Worm (Caenorhabditis elegans) whole organism, L3 larva: Measurements from ENCODE around the gene D2062.4.
A peak's percentile ranks its signal among the peaks of the same experiment; 100 is the strongest.
"Not testable (repeated sequence)": the region's sequence is repeated elsewhere in the genome, so short reads cannot be mapped to it uniquely, and the experiment has no call there.

Source experiments
- R02D3.7 ChIP-seq: fragments of 150-350 bp; optimal IDR thresholded peaks from 2 replicates; lab custom pipeline; 2014; ENCODE audit warnings: missing biosample characterization, missing genetic modification characterization
- ceh-16 ChIP-seq: sonication (generic microtip); optimal IDR thresholded peaks from 2 replicates; lab custom pipeline; 2017; ENCODE audit warnings: missing biosample characterization, missing genetic modification characterization
- ceh-82 ChIP-seq: fragments of 150-350 bp; optimal IDR thresholded peaks from 2 replicates; lab custom pipeline; 2014; ENCODE audit warnings: missing biosample characterization, missing genetic modification characterization
- ceh-9 ChIP-seq: sonication (generic microtip); optimal IDR thresholded peaks from 2 replicates; lab custom pipeline; 2018; ENCODE audit warnings: missing biosample characterization, missing genetic modification characterization
- daf-12 ChIP-seq: fragments of 150-350 bp; optimal IDR thresholded peaks from 2 replicates; lab custom pipeline; 2014; ENCODE audit warnings: missing biosample characterization, missing genetic modification reagents, missing genetic modification characterization
- egl-27 ChIP-seq: sonication (generic microtip); optimal IDR thresholded peaks from 4 replicates; lab custom pipeline; 2017; ENCODE audit warnings: missing biosample characterization, missing genetic modification reagents, missing genetic modification characterization
- elt-1 ChIP-seq: fragments of 150-350 bp; optimal IDR thresholded peaks from 2 replicates; lab custom pipeline; 2014; ENCODE audit warnings: missing biosample characterization, missing genetic modification characterization
- elt-2 ChIP-seq: sonication (generic microtip); optimal IDR thresholded peaks from 2 replicates; lab custom pipeline; 2016; ENCODE audit warnings: missing genetic modification reagents, mild to moderate bottlenecking, missing genetic modification characterization, missing compliant biosample characterization
- elt-3 ChIP-seq, 3 experiments: fragments of 150-350 bp in 1 of 3; sonication (generic microtip) in 2 of 3; optimal IDR thresholded peaks; 2 replicates in 2 of 3; 4 replicates in 1 of 3; lab custom pipeline; 2014 to 2017; ENCODE audit warnings: missing biosample characterization in 3 of 3, missing genetic modification characterization in 3 of 3
- eor-1 ChIP-seq, 2 experiments: fragments of 150-350 bp; optimal IDR thresholded peaks; 2 replicates each; lab custom pipeline; 2014 to 2018; ENCODE audit warnings: missing biosample characterization in 2 of 2, missing genetic modification characterization in 2 of 2
- fkh-10 ChIP-seq: sonication (generic microtip); optimal IDR thresholded peaks from 2 replicates; lab custom pipeline; 2017; ENCODE audit warnings: missing biosample characterization, missing genetic modification reagents, missing genetic modification characterization
- fkh-2 ChIP-seq: fragments of 150-350 bp; optimal IDR thresholded peaks from 2 replicates; lab custom pipeline; 2014; ENCODE audit warnings: missing biosample characterization, missing genetic modification reagents, missing genetic modification characterization
- fos-1 ChIP-seq: fragments of 150-350 bp; optimal IDR thresholded peaks from 2 replicates; lab custom pipeline; 2014; ENCODE audit warnings: missing biosample characterization, missing genetic modification characterization
- jun-1 ChIP-seq: fragments of 150-350 bp; optimal IDR thresholded peaks from 2 replicates; lab custom pipeline; 2014; ENCODE audit warnings: missing biosample characterization, missing genetic modification reagents, missing genetic modification characterization
- lin-15B ChIP-seq: fragments of 150-350 bp; optimal IDR thresholded peaks from 2 replicates; lab custom pipeline; 2014; ENCODE audit warnings: missing biosample characterization, missing genetic modification characterization
- lin-39 ChIP-seq: fragments of 150-350 bp; optimal IDR thresholded peaks from 2 replicates; lab custom pipeline; 2018; ENCODE audit warnings: missing biosample characterization, missing genetic modification reagents, missing genetic modification characterization
- lsy-12 ChIP-seq: sonication (generic microtip); optimal IDR thresholded peaks from 2 replicates; lab custom pipeline; 2016; ENCODE audit warnings: mild to moderate bottlenecking, missing genetic modification characterization, missing compliant biosample characterization
- nfya-1 ChIP-seq: sonication (generic microtip); optimal IDR thresholded peaks from 2 replicates; lab custom pipeline; 2017; ENCODE audit warnings: missing genetic modification characterization, mild to moderate bottlenecking, missing compliant biosample characterization, antibody characterized with exemption, moderate library complexity; ENCODE audit not compliant: insufficient read depth
- nhr-12 ChIP-seq: fragments of 150-350 bp; optimal IDR thresholded peaks from 2 replicates; lab custom pipeline; 2014; ENCODE audit warnings: missing biosample characterization, missing genetic modification characterization
- nhr-237 ChIP-seq: fragments of 150-350 bp; optimal IDR thresholded peaks from 2 replicates; lab custom pipeline; 2014; ENCODE audit warnings: missing biosample characterization, missing genetic modification characterization
- nhr-25 ChIP-seq: sonication (generic microtip); optimal IDR thresholded peaks from 2 replicates; lab custom pipeline; 2017; ENCODE audit warnings: missing biosample characterization, missing genetic modification characterization
- nhr-28 ChIP-seq: fragments of 150-350 bp; optimal IDR thresholded peaks from 2 replicates; lab custom pipeline; 2014; ENCODE audit warnings: missing biosample characterization, missing genetic modification characterization
- nhr-43 ChIP-seq: sonication (generic microtip); optimal IDR thresholded peaks from 2 replicates; lab custom pipeline; 2016; ENCODE audit warnings: mild to moderate bottlenecking, missing genetic modification characterization, missing compliant biosample characterization; ENCODE audit not compliant: poor library complexity, severe bottlenecking
- nhr-67 ChIP-seq: fragments of 150-350 bp; optimal IDR thresholded peaks from 2 replicates; lab custom pipeline; 2014; ENCODE audit warnings: missing biosample characterization, missing genetic modification characterization
- pqm-1 ChIP-seq: fragments of 150-350 bp; optimal IDR thresholded peaks from 2 replicates; lab custom pipeline; 2017; ENCODE audit warnings: missing biosample characterization, missing genetic modification characterization, inconsistent platforms
- sea-2 ChIP-seq: fragments of 150-350 bp; sonication (generic microtip); optimal IDR thresholded peaks from 4 replicates; lab custom pipeline; 2014; ENCODE audit warnings: missing biosample characterization, missing genetic modification reagents, missing genetic modification characterization
- skn-1 ChIP-seq: fragments of 150-350 bp; optimal IDR thresholded peaks from 2 replicates; lab custom pipeline; 2014; ENCODE audit warnings: missing biosample characterization, missing genetic modification characterization
- snpc-4 ChIP-seq: fragments of 150-350 bp; optimal IDR thresholded peaks from 2 replicates; lab custom pipeline; 2014; ENCODE audit warnings: missing biosample characterization, missing genetic modification characterization
- tbx-2 ChIP-seq: sonication (generic microtip); optimal IDR thresholded peaks from 2 replicates; lab custom pipeline; 2016; ENCODE audit warnings: mild to moderate bottlenecking, missing genetic modification characterization, missing compliant biosample characterization
- unc-39 ChIP-seq: sonication (generic microtip); optimal IDR thresholded peaks from 4 replicates; lab custom pipeline; 2017; ENCODE audit warnings: missing biosample characterization, missing genetic modification characterization
- unc-62 ChIP-seq: fragments of 150-350 bp; sonication (generic microtip); optimal IDR thresholded peaks from 4 replicates; lab custom pipeline; 2014; ENCODE audit warnings: missing biosample characterization, missing genetic modification reagents, missing genetic modification characterization
- zag-1 ChIP-seq: fragments of 150-350 bp; optimal IDR thresholded peaks from 2 replicates; lab custom pipeline; 2014; ENCODE audit warnings: missing biosample characterization, missing genetic modification characterization
- ztf-4 ChIP-seq: fragments of 150-350 bp; optimal IDR thresholded peaks from 2 replicates; lab custom pipeline; 2014; ENCODE audit warnings: missing biosample characterization, missing genetic modification characterization

The D2062.4 gene

ce11 chrII:2605319-2605718 is 17.9 kb upstream of the D2062.4 start, which contains the start of gene sri-77:
Gene sri-77, minus strand, starts transcription at chrII:2605419.
- TF ChIP-seq elt-1: no peak
- TF ChIP-seq nhr-28 (tag; lab: Kevin White, UChicago): no peak
- no peak for TF ChIP-seq nhr-25 (tag; lab: Kevin White, UChicago)
- no peak for TF ChIP-seq unc-39
- TF ChIP-seq ceh-9 (tag; lab: Kevin White, UChicago): no peak
- TF ChIP-seq daf-12: no peak

ce11 chrII:2610202-2610912 is 12.8 kb upstream of the D2062.4 start, which contains the start of gene sri-38:
Gene sri-38, plus strand, starts transcription at chrII:2610862.
- TF ChIP-seq nhr-43 (tag; lab: Kevin White, UChicago) (no peak), tbx-2 (tag; lab: Kevin White, UChicago) (no peak), jun-1 (tag; lab: Kevin White, UChicago) (peak; percentile 55), sea-2 (GFP tag; lab: Kevin White, UChicago) (no peak), elt-2 (tag; lab: Kevin White, UChicago) (peak; percentile 96), fos-1 (peak; percentile 30), eor-1 (tag; optimal IDR thresholded peaks at IDR 0.05; lab: Kevin White, UChicago) (no peak), nhr-12 (tag; lab: Kevin White, UChicago) (no peak), lin-15B (no peak), pqm-1 (tag; lab: Kevin White, UChicago) (peak; percentile 73), unc-62 (GFP tag; lab: Kevin White, UChicago) (no peak), zag-1 (no peak), nhr-237 (tag; lab: Kevin White, UChicago) (no peak)
- TF ChIP-seq, all 47 proteins: peak for 4

ce11 chrII:2611009-2611408 is 12.2 kb upstream of the D2062.4 start:
- TF ChIP-seq fkh-2 (tag; lab: Kevin White, UChicago): no peak
- no peak for TF ChIP-seq snpc-4 (tag; lab: Kevin White, UChicago)

ce11 chrII:2612278-2612677 is 10.9 kb upstream of the D2062.4 start, which contains the start of gene D2062.13:
Gene D2062.13, plus strand, starts transcription at chrII:2612578.
- TF ChIP-seq jun-1 (tag; lab: Kevin White, UChicago); elt-3 (tag; optimal IDR thresholded peaks at IDR 0.05; lab: Kevin White, UChicago); lin-39: not testable (repeated sequence)
- TF ChIP-seq, all 47 proteins: peak for 0; not testable (repeated sequence) for 47

- not testable (repeated sequence) for TF ChIP-seq egl-27 (tag; lab: Kevin White, UChicago); tbx-2 (tag; lab: Kevin White, UChicago); unc-62 (GFP tag; lab: Kevin White, UChicago)
Observed at ce11 chrII:2616634-2617033, 6.6 kb upstream of the D2062.4 start, which contains the start of gene msrp-5. Gene msrp-5, plus strand, starts transcription at chrII:2616934.

- not testable (repeated sequence) for TF ChIP-seq nhr-67 (tag; lab: Kevin White, UChicago); egl-27 (tag; lab: Kevin White, UChicago); ceh-82
Observed at ce11 chrII:2619148-2619547, 4.1 kb upstream of the D2062.4 start, which contains the start of gene msrp-6. Gene msrp-6, plus strand, starts transcription at chrII:2619448.

ce11 chrII:2622480-2622879 is 722 bp upstream of the D2062.4 start, which contains the start of gene D2062.5:
Gene D2062.5, plus strand, starts transcription at chrII:2622780.
- TF ChIP-seq fkh-2 (tag; lab: Kevin White, UChicago): no peak
- no peak for TF ChIP-seq nhr-12 (tag; lab: Kevin White, UChicago)
- TF ChIP-seq ceh-82: no peak
- TF ChIP-seq unc-39: no peak
- no peak for TF ChIP-seq R02D3.7 (tag; lab: Kevin White, UChicago)
- TF ChIP-seq nfya-1 (tag; lab: Kevin White, UChicago): no peak
- TF ChIP-seq lsy-12 (tag; lab: Kevin White, UChicago): no peak
- no peak for TF ChIP-seq sea-2 (GFP tag; lab: Kevin White, UChicago)
- TF ChIP-seq lin-39: no peak
- TF ChIP-seq tbx-2 (tag; lab: Kevin White, UChicago): no peak
- TF ChIP-seq zag-1: no peak
- no peak for TF ChIP-seq fos-1
- TF ChIP-seq skn-1 (tag; lab: Kevin White, UChicago): no peak
- TF ChIP-seq ceh-16 (tag; lab: Kevin White, UChicago): no peak
- TF ChIP-seq ztf-4: no peak
- no peak for TF ChIP-seq fkh-10
